Worm (Caenorhabditis elegans): ENCODE measurements around the gene srg-68.

ce11 chrV:5493447-5493846 is 28.2 kb upstream of the srg-68 start, which contains the start of gene T05C3.2:
- TF ChIP-seq nhr-76 (tag; optimal IDR thresholded peaks at IDR 0.05) (no peak), skn-1 (tag; optimal IDR thresholded peaks at IDR 0.05) (no peak), unc-130 (tag; optimal IDR thresholded peaks at IDR 0.05) (no peak)
